Worm (Caenorhabditis elegans) whole organism, L4/young adult: ENCODE results near the gene str-82.

Source experiments
- W03F9.2 ChIP-seq: fragments of 150-350 bp; optimal IDR thresholded peaks from 2 replicates; lab custom pipeline; 2014; ENCODE audit warnings: missing biosample characterization, missing genetic modification characterization
- dao-5 ChIP-seq: sonication (generic microtip); optimal IDR thresholded peaks from 2 replicates; lab custom pipeline; 2016; ENCODE audit warnings: missing genotype, missing genetic modification characterization, moderate library complexity, missing compliant biosample characterization

ce11 chrV:3935892-3936478 is 38.5 kb upstream of the str-82 start, which contains the start of gene cyp-35A5:
- no peak for TF ChIP-seq dao-5 (tag; lab: Kevin White, UChicago)
- no peak for TF ChIP-seq W03F9.2 (tag; lab: Kevin White, UChicago)
